Fruit fly (Drosophila melanogaster) whole organism, embryonic: ENCODE measurements around the gene CG7582.

Experiments used
- Awh ChIP-seq: fragments of 200-800 bp; sonication (Bioruptor generic); IDR thresholded peaks from 2 replicates; pipeline ENCODE4, ENCODE4 v1.3.6; 2022; ENCODE audit warnings: missing biosample characterization, missing genetic modification characterization
- Blimp-1 ChIP-seq: fragments of 200-800 bp; sonication (Bioruptor generic); optimal IDR thresholded peaks from 3 replicates; lab custom pipeline; 2018; ENCODE audit warnings: missing biosample characterization, missing genetic modification characterization, mild to moderate bottlenecking, moderate library complexity, missing genetic modification reagents
- CG11247 ChIP-seq: fragments of 200-800 bp; sonication (Bioruptor generic); IDR thresholded peaks from 2 replicates; pipeline ENCODE4 v1.3.6; 2022; ENCODE audit warnings: missing biosample characterization, missing genetic modification characterization
- CG12744 ChIP-seq: fragments of 200-800 bp; sonication (Bioruptor generic); optimal IDR thresholded peaks from 2 replicates; lab custom pipeline; 2016; ENCODE audit warnings: missing biosample characterization, missing genetic modification characterization
- CG14710 ChIP-seq: fragments of 200-800 bp; sonication (Bioruptor generic); optimal IDR thresholded peaks from 3 replicates; lab custom pipeline; 2019; ENCODE audit warnings: missing biosample characterization, mild to moderate bottlenecking, missing genetic modification characterization, moderate library complexity
- CG15011 ChIP-seq: fragments of 200-800 bp; sonication (Bioruptor generic); optimal IDR thresholded peaks from 3 replicates; lab custom pipeline; 2018; ENCODE audit warnings: missing biosample characterization, mild to moderate bottlenecking, missing genetic modification characterization
- CG1603 ChIP-seq: fragments of 200-800 bp; sonication (Bioruptor generic); optimal IDR thresholded peaks from 2 replicates; lab custom pipeline; 2019; ENCODE audit warnings: missing biosample characterization, mild to moderate bottlenecking, missing genetic modification characterization, moderate library complexity
- CG16813 ChIP-seq: fragments of 200-800 bp; sonication (Bioruptor generic); IDR thresholded peaks from 3 replicates; pipeline ENCODE4 v1.3.6; 2022; ENCODE audit warnings: missing biosample characterization, missing genetic modification characterization; ENCODE audit not compliant: partially characterized antibody
- CG16863 ChIP-seq: fragments of 200-800 bp; sonication (Bioruptor generic); optimal IDR thresholded peaks from 3 replicates; lab custom pipeline; 2016; ENCODE audit warnings: missing biosample characterization, missing genetic modification characterization
- CG18599 ChIP-seq: fragments of 200-800 bp; sonication (Bioruptor generic); optimal IDR thresholded peaks from 3 replicates; lab custom pipeline; 2017; ENCODE audit warnings: missing biosample characterization, missing genetic modification characterization, mild to moderate bottlenecking, moderate library complexity, missing genetic modification reagents
- CG2199 ChIP-seq: fragments of 200-800 bp; sonication (Bioruptor generic); IDR thresholded peaks from 3 replicates; pipeline ENCODE4 v1.3.6; 2022; ENCODE audit warnings: missing biosample characterization, missing genetic modification characterization
- CG31365 ChIP-seq: fragments of 200-800 bp; sonication (Bioruptor generic); optimal IDR thresholded peaks from 2 replicates; lab custom pipeline; 2018; ENCODE audit warnings: missing biosample characterization, mild to moderate bottlenecking, missing genetic modification characterization
- CG31388 ChIP-seq: fragments of 200-800 bp; sonication (Bioruptor generic); optimal IDR thresholded peaks from 2 replicates; lab custom pipeline; 2016; ENCODE audit warnings: missing biosample characterization, missing genetic modification characterization
- CG34224 ChIP-seq: fragments of 200-800 bp; sonication (Bioruptor generic); IDR thresholded peaks from 3 replicates; pipeline ENCODE4 v1.3.6; 2022; ENCODE audit warnings: missing biosample characterization, missing genetic modification characterization; ENCODE audit not compliant: partially characterized antibody
- CG34422 ChIP-seq: fragments of 200-800 bp; sonication (Bioruptor generic); IDR thresholded peaks from 3 replicates; pipeline ENCODE4 v1.3.6; 2022; ENCODE audit warnings: missing biosample characterization, missing genetic modification characterization
- CG3726 ChIP-seq: fragments of 200-800 bp; sonication (Bioruptor generic); IDR thresholded peaks from 3 replicates; pipeline ENCODE4, ENCODE4 v1.3.6; 2022; ENCODE audit warnings: missing biosample characterization, missing genetic modification characterization
- CG6791 ChIP-seq: fragments of 200-800 bp; sonication (Bioruptor generic); IDR thresholded peaks from 3 replicates; pipeline ENCODE4 v1.3.6; 2022; ENCODE audit warnings: missing biosample characterization, missing genetic modification characterization; ENCODE audit not compliant: partially characterized antibody
- CG7271 ChIP-seq: fragments of 200-800 bp; sonication (Bioruptor generic); optimal IDR thresholded peaks from 2 replicates; lab custom pipeline; 2018; ENCODE audit warnings: missing biosample characterization, mild to moderate bottlenecking, missing genetic modification characterization, moderate library complexity
- CG7928 ChIP-seq: fragments of 200-800 bp; sonication (Bioruptor generic); optimal IDR thresholded peaks from 2 replicates; lab custom pipeline; 2017; ENCODE audit warnings: missing biosample characterization, mild to moderate bottlenecking, missing genetic modification characterization
- CG9876 ChIP-seq: fragments of 200-800 bp; sonication (Bioruptor generic); optimal IDR thresholded peaks from 2 replicates; lab custom pipeline; 2016; ENCODE audit warnings: missing biosample characterization, missing genetic modification characterization
- CG9932 ChIP-seq: fragments of 200-800 bp; sonication (Bioruptor generic); IDR thresholded peaks from 2 replicates; pipeline ENCODE4 v1.3.6; 2022; ENCODE audit warnings: missing biosample characterization, missing genetic modification characterization
- CoRest ChIP-seq: fragments of 200-800 bp; sonication (Bioruptor generic); optimal IDR thresholded peaks from 3 replicates; lab custom pipeline; 2018; ENCODE audit warnings: missing biosample characterization, mild to moderate bottlenecking, missing genetic modification characterization, moderate library complexity
- D ChIP-seq, 2 experiments: fragments of 200-800 bp in 1 of 2; fragments of >200 bp in 1 of 2; sonication (Bioruptor generic) in 1 of 2; optimal IDR thresholded peaks; 2 replicates in 1 of 2; 3 replicates in 1 of 2; lab custom pipeline; 2017; ENCODE audit warnings: mild to moderate bottlenecking in 1 of 2, missing biosample characterization in 1 of 2, missing genetic modification characterization in 1 of 2, missing genetic modification reagents in 1 of 2
- Hmx ChIP-seq: fragments of 200-800 bp; sonication (Bioruptor generic); optimal IDR thresholded peaks from 2 replicates; lab custom pipeline; 2016; ENCODE audit warnings: missing biosample characterization, missing genetic modification characterization
- Hr51 ChIP-seq, 2 experiments: fragments of 200-800 bp; sonication (Bioruptor generic); optimal IDR thresholded peaks; 2 replicates in 1 of 2; 3 replicates in 1 of 2; lab custom pipeline; 2016 to 2018; ENCODE audit warnings: missing biosample characterization in 2 of 2, missing genetic modification characterization in 2 of 2, mild to moderate bottlenecking in 1 of 2, moderate library complexity in 1 of 2
- MBD-R2 ChIP-seq: fragments of 200-800 bp; sonication (Bioruptor generic); IDR thresholded peaks from 2 replicates; pipeline ENCODE4 v1.3.6; 2022; ENCODE audit warnings: missing biosample characterization, missing genetic modification characterization
- MTF-1 ChIP-seq: fragments of 200-800 bp; sonication (Bioruptor generic); optimal IDR thresholded peaks from 2 replicates; lab custom pipeline; 2018; ENCODE audit warnings: missing biosample characterization, mild to moderate bottlenecking, missing genetic modification characterization, borderline replicate concordance
- Med ChIP-seq: fragments of 200-800 bp; sonication (Bioruptor generic); peaks from one replicate; lab custom pipeline; 2016; ENCODE audit warnings: missing biosample characterization, missing genetic modification characterization, mild to moderate bottlenecking, inconsistent platforms, moderate library complexity
- Meics ChIP-seq: fragments of 200-800 bp; sonication (Bioruptor generic); optimal IDR thresholded peaks from 2 replicates; lab custom pipeline; 2017; ENCODE audit warnings: missing biosample characterization, mild to moderate bottlenecking, missing genetic modification characterization
- Nf-YA ChIP-seq: fragments of 200-800 bp; sonication (Bioruptor generic); IDR thresholded peaks from 2 replicates; pipeline ENCODE4 v1.3.6; 2022; ENCODE audit warnings: missing biosample characterization, missing genetic modification characterization
- Nf-YC ChIP-seq: fragments of 200-800 bp; optimal IDR thresholded peaks from 3 replicates; lab custom pipeline; 2019; ENCODE audit warnings: missing biosample characterization, mild to moderate bottlenecking, missing genetic modification characterization, moderate library complexity
- Opbp ChIP-seq: fragments of 200-800 bp; sonication (Bioruptor generic); IDR thresholded peaks from 3 replicates; pipeline ENCODE4 v1.3.6; 2022; ENCODE audit warnings: missing biosample characterization, missing genetic modification characterization; ENCODE audit not compliant: partially characterized antibody
- Scr ChIP-seq: fragments of 200-800 bp; sonication (Bioruptor generic); IDR thresholded peaks from 2 replicates; pipeline ENCODE4 v1.3.6; 2022; ENCODE audit warnings: missing biosample characterization, missing genetic modification characterization; ENCODE audit not compliant: partially characterized antibody
- Tbp ChIP-seq: fragments of >200 bp; optimal IDR thresholded peaks from 2 replicates; lab custom pipeline; 2018; ENCODE audit warnings: missing biosample characterization, missing genetic modification characterization
- Trl ChIP-seq, 3 experiments: fragments of >200 bp in 2 of 3; fragments of 200-800 bp in 1 of 3; sonication (Bioruptor generic) in 1 of 3; optimal IDR thresholded peaks; 2 replicates in 1 of 3; 3 replicates in 2 of 3; lab custom pipeline; 2016 to 2017; ENCODE audit warnings: missing biosample characterization in 1 of 3, missing genetic modification characterization in 1 of 3
- cas ChIP-seq: fragments of 200-800 bp; sonication (Bioruptor generic); IDR thresholded peaks from 2 replicates; pipeline ENCODE4 v1.3.6; 2022; ENCODE audit warnings: missing biosample characterization, missing genetic modification characterization
- chn ChIP-seq: fragments of 200-800 bp; sonication (Bioruptor generic); optimal IDR thresholded peaks from 2 replicates; lab custom pipeline; 2016; ENCODE audit warnings: missing biosample characterization, missing genetic modification characterization
- dimm ChIP-seq: fragments of 200-800 bp; sonication (Bioruptor generic); IDR thresholded peaks from 2 replicates; pipeline ENCODE4 v1.3.6; 2022; ENCODE audit warnings: missing biosample characterization, missing genetic modification characterization
- gcm ChIP-seq: fragments of 200-800 bp; sonication (Bioruptor generic); optimal IDR thresholded peaks from 2 replicates; lab custom pipeline; 2019; ENCODE audit warnings: missing biosample characterization, mild to moderate bottlenecking, missing genetic modification characterization, moderate library complexity
- gro ChIP-seq: fragments of 200-800 bp; sonication (Bioruptor generic); optimal IDR thresholded peaks from 2 replicates; lab custom pipeline; 2016; ENCODE audit warnings: missing biosample characterization, missing genetic modification characterization
- ken ChIP-seq: fragments of 200-800 bp; sonication (Bioruptor generic); IDR thresholded peaks from 3 replicates; pipeline ENCODE4 v1.3.6; 2022; ENCODE audit warnings: missing biosample characterization, missing genetic modification characterization
- lov ChIP-seq, 2 experiments: fragments of 200-800 bp in 1 of 2; fragments of >200 bp in 1 of 2; sonication (Bioruptor generic) in 1 of 2; IDR thresholded peaks in 1 of 2; optimal IDR thresholded peaks in 1 of 2; 2 replicates in 1 of 2; 3 replicates in 1 of 2; pipeline versions ENCODE4 v1.3.6 to Lab custom; 2017 to 2022; ENCODE audit warnings: missing biosample characterization in 1 of 2, missing genetic modification characterization in 1 of 2
- luna ChIP-seq: fragments of 200-800 bp; sonication (Bioruptor generic); optimal IDR thresholded peaks from 2 replicates; lab custom pipeline; 2016; ENCODE audit warnings: missing biosample characterization, missing genetic modification characterization
- nau ChIP-seq: fragments of 200-800 bp; sonication (Bioruptor generic); optimal IDR thresholded peaks from 3 replicates; lab custom pipeline; 2017; ENCODE audit warnings: missing biosample characterization, mild to moderate bottlenecking, missing genetic modification characterization, missing genetic modification reagents
- pho ChIP-seq: fragments of 200-800 bp; sonication (Bioruptor generic); optimal IDR thresholded peaks from 2 replicates; lab custom pipeline; 2016; ENCODE audit warnings: missing biosample characterization, missing genetic modification characterization
- scrt ChIP-seq: fragments of 200-800 bp; sonication (Bioruptor generic); optimal IDR thresholded peaks from 2 replicates; lab custom pipeline; 2018; ENCODE audit warnings: missing biosample characterization, mild to moderate bottlenecking, missing genetic modification characterization, moderate library complexity
- sens ChIP-seq: fragments of 200-800 bp; sonication (Bioruptor generic); peaks from one replicate; lab custom pipeline; 2016; ENCODE audit warnings: missing biosample characterization, missing genetic modification characterization
- slp2 ChIP-seq: fragments of 200-800 bp; sonication (Bioruptor generic); optimal IDR thresholded peaks from 2 replicates; lab custom pipeline; 2016; ENCODE audit warnings: missing biosample characterization, missing genetic modification characterization
- trem ChIP-seq: fragments of 200-800 bp; optimal IDR thresholded peaks from 3 replicates; lab custom pipeline; 2019; ENCODE audit warnings: missing biosample characterization, mild to moderate bottlenecking, missing genetic modification characterization, moderate library complexity

Gene CG7582

dm6 chr3R:29724745-29725144, 42.7 kb upstream of the CG7582 start, which contains the start of the genes Naa40 and CG18731 (continued):
- TF ChIP-seq CG34224 (peak; percentile 59), CG1603 (tag; lab: Kevin White, UChicago) (peak; percentile 44), MTF-1 (GFP tag; lab: Kevin White, UChicago) (no peak), Opbp (GFP tag; lab: Robert Waterston, UW) (peak; percentile 81; the same call in 2 of the 3 replicates), Nf-YC (tag; lab: Kevin White, UChicago) (no peak), Scr (GFP tag; lab: Robert Waterston, UW) (peak; percentile 71), CG7271 (no peak), Hmx (GFP tag; lab: Kevin White, UChicago) (no peak), CG9876 (GFP tag; lab: Kevin White, UChicago) (no peak), Blimp-1 (no peak), gcm (GFP tag; lab: Kevin White, UChicago) (no peak), CG18599 (GFP tag; lab: Kevin White, UChicago) (no peak), slp2 (no peak), pho (GFP tag; lab: Kevin White, UChicago) (no peak), sens (GFP tag; lab: Kevin White, UChicago) (peak; percentile 60), scrt (GFP tag; lab: Kevin White, UChicago) (no peak), Med (peak; percentile 61), CG6791 (GFP tag; lab: Robert Waterston, UW) (no peak), Hr51 (GFP tag; optimal IDR thresholded peaks at IDR 0.05; lab: Kevin White, UChicago) (no peak), CG16813 (GFP tag; lab: Robert Waterston, UW) (peak; percentile 63), gro (GFP tag; lab: Kevin White, UChicago) (no peak), CG34422 (GFP tag; lab: Robert Waterston, UW) (peak; percentile 36; the same call in 1 of the 3 replicates), Meics (GFP tag; lab: Kevin White, UChicago) (no peak), D (optimal IDR thresholded peaks at IDR 0.05; lab: Kevin White, UChicago) (no peak), D (GFP tag; optimal IDR thresholded peaks at IDR 0.05; lab: Kevin White, UChicago) (no peak), CG14710 (tag; lab: Kevin White, UChicago) (peak; percentile 7), ken (GFP tag; lab: Robert Waterston, UW) (no peak), luna (GFP tag; lab: Kevin White, UChicago) (no peak), CG31365 (no peak), CG31388 (no peak), CoRest (tag; lab: Kevin White, UChicago) (peak; percentile 11), Trl (optimal IDR thresholded peaks at IDR 0.05; lab: Kevin White, UChicago) (no peak), Trl (GFP tag; optimal IDR thresholded peaks at IDR 0.05; lab: Kevin White, UChicago) (no peak), chn (GFP tag; lab: Kevin White, UChicago) (no peak), dimm (GFP tag; lab: Robert Waterston, UW) (no peak), CG7928 (GFP tag; lab: Kevin White, UChicago) (no peak), lov (optimal IDR thresholded peaks at IDR 0.05; lab: Kevin White, UChicago) (no peak), lov (GFP tag; IDR thresholded peaks at IDR 0.05; lab: Robert Waterston, UW) (no peak), Nf-YA (GFP tag; lab: Robert Waterston, UW) (no peak), cas (GFP tag; lab: Robert Waterston, UW) (no peak), CG11247 (GFP tag; lab: Robert Waterston, UW) (no peak), CG2199 (no peak), trem (tag; lab: Kevin White, UChicago) (peak; percentile 23), CG15011 (no peak), Tbp (no peak), MBD-R2 (GFP tag; lab: Robert Waterston, UW) (peak; percentile 75), CG9932 (peak; percentile 55), Awh (GFP tag; lab: Robert Waterston, UW) (no peak), CG12744 (GFP tag; lab: Kevin White, UChicago) (no peak), nau (GFP tag; lab: Kevin White, UChicago) (no peak), CG3726 (GFP tag; lab: Robert Waterston, UW) (no peak), CG16863 (no peak)
